Fruit fly (Drosophila melanogaster) whole organism, prepupa: ENCODE measurements around the gene Teh3.

Experiments used
- Blimp-1 ChIP-seq: fragments of 200-800 bp; sonication (Bioruptor generic); optimal IDR thresholded peaks from 3 replicates; lab custom pipeline; 2017; ENCODE audit warnings: missing biosample characterization, missing genetic modification characterization, mild to moderate bottlenecking, moderate library complexity, missing genetic modification reagents
- CG10631 ChIP-seq: fragments of 200-800 bp; sonication (Bioruptor generic); optimal IDR thresholded peaks from 2 replicates; lab custom pipeline; 2016; ENCODE audit warnings: missing biosample characterization, missing genetic modification characterization
- CG10669 ChIP-seq: fragments of 200-800 bp; sonication (Bioruptor generic); optimal IDR thresholded peaks from 3 replicates; lab custom pipeline; 2018; ENCODE audit warnings: missing biosample characterization, mild to moderate bottlenecking, missing genetic modification characterization, moderate library complexity
- CG11294 ChIP-seq: fragments of 200-800 bp; sonication (Bioruptor generic); IDR thresholded peaks from 2 replicates; pipeline ENCODE4 v1.3.6; 2022; ENCODE audit warnings: missing biosample characterization, missing genetic modification characterization
- CG11902 ChIP-seq: fragments of 200-800 bp; sonication (Bioruptor generic); optimal IDR thresholded peaks from 3 replicates; lab custom pipeline; 2016; ENCODE audit warnings: missing biosample characterization, missing genetic modification characterization
- CG34406 ChIP-seq: fragments of 200-800 bp; sonication (Bioruptor generic); optimal IDR thresholded peaks from 3 replicates; lab custom pipeline; 2016; ENCODE audit warnings: missing biosample characterization, missing genetic modification characterization
- CG6163 ChIP-seq: fragments of 200-800 bp; sonication (Bioruptor generic); IDR thresholded peaks from 3 replicates; pipeline ENCODE4 v1.3.6; 2022; ENCODE audit warnings: missing biosample characterization, missing genetic modification characterization
- CG6276 ChIP-seq: fragments of 200-800 bp; sonication (Bioruptor generic); optimal IDR thresholded peaks from 2 replicates; lab custom pipeline; 2017; ENCODE audit warnings: missing biosample characterization, mild to moderate bottlenecking, missing genetic modification characterization
- CG6792 ChIP-seq: fragments of 200-800 bp; sonication (Bioruptor generic); optimal IDR thresholded peaks from 3 replicates; lab custom pipeline; 2016; ENCODE audit warnings: missing biosample characterization, missing genetic modification characterization
- CG6854 ChIP-seq: fragments of 200-800 bp; sonication (Bioruptor generic); optimal IDR thresholded peaks from 2 replicates; lab custom pipeline; 2017; ENCODE audit warnings: missing biosample characterization, mild to moderate bottlenecking, missing genetic modification characterization
- CG8119 ChIP-seq: fragments of 200-800 bp; sonication (Bioruptor generic); IDR thresholded peaks from 3 replicates; pipeline ENCODE4 v1.3.6; 2022; ENCODE audit warnings: missing biosample characterization, missing genetic modification characterization
- CG8632 ChIP-seq: fragments of 200-800 bp; sonication (Bioruptor generic); optimal IDR thresholded peaks from 3 replicates; lab custom pipeline; 2016; ENCODE audit warnings: missing biosample characterization, missing genetic modification characterization
- CG9139 ChIP-seq: fragments of 200-800 bp; sonication (Bioruptor generic); optimal IDR thresholded peaks from 3 replicates; lab custom pipeline; 2017; ENCODE audit warnings: missing biosample characterization, mild to moderate bottlenecking, missing genetic modification characterization
- Eip75B ChIP-seq: fragments of 200-800 bp; sonication (Bioruptor generic); optimal IDR thresholded peaks from 3 replicates; lab custom pipeline; 2016; ENCODE audit warnings: missing biosample characterization, missing genetic modification characterization
- Eip78C ChIP-seq: fragments of 200-800 bp; sonication (Bioruptor generic); peaks from one replicate; lab custom pipeline; 2016; ENCODE audit warnings: missing biosample characterization, missing genetic modification characterization
- Hr4 ChIP-seq: fragments of 200-800 bp; sonication (Bioruptor generic); optimal IDR thresholded peaks from 3 replicates; lab custom pipeline; 2016; ENCODE audit warnings: missing biosample characterization, missing genetic modification characterization
- Met ChIP-seq: fragments of 200-800 bp; sonication (Bioruptor generic); optimal IDR thresholded peaks from 3 replicates; lab custom pipeline; 2016; ENCODE audit warnings: missing biosample characterization, missing genetic modification characterization
- OdsH ChIP-seq: fragments of 200-800 bp; sonication (Bioruptor generic); optimal IDR thresholded peaks from 3 replicates; lab custom pipeline; 2016; ENCODE audit warnings: missing biosample characterization, missing genetic modification characterization
- Smox ChIP-seq: fragments of 200-800 bp; sonication (Bioruptor generic); optimal IDR thresholded peaks from 3 replicates; lab custom pipeline; 2016; ENCODE audit warnings: missing biosample characterization, missing genetic modification characterization
- Sox102F ChIP-seq: fragments of 200-800 bp; sonication (Bioruptor generic); optimal IDR thresholded peaks from 2 replicates; lab custom pipeline; 2016; ENCODE audit warnings: missing biosample characterization, mild to moderate bottlenecking, missing genetic modification characterization
- Sox15 ChIP-seq: fragments of 200-800 bp; sonication (Bioruptor generic); optimal IDR thresholded peaks from 3 replicates; lab custom pipeline; 2016; ENCODE audit warnings: missing biosample characterization, missing genetic modification characterization
- cyc ChIP-seq: fragments of 200-800 bp; sonication (Bioruptor generic); optimal IDR thresholded peaks from 3 replicates; lab custom pipeline; 2016; ENCODE audit warnings: missing biosample characterization, missing genetic modification characterization
- dac ChIP-seq: fragments of 200-800 bp; sonication (Bioruptor generic); optimal IDR thresholded peaks from 2 replicates; lab custom pipeline; 2017; ENCODE audit warnings: missing biosample characterization, mild to moderate bottlenecking, missing genetic modification characterization
- eg ChIP-seq: fragments of 200-800 bp; sonication (Bioruptor generic); IDR thresholded peaks from 3 replicates; pipeline ENCODE4 v1.3.6; 2022; ENCODE audit warnings: missing biosample characterization, missing genetic modification characterization
- fd59A ChIP-seq: fragments of 200-800 bp; sonication (Bioruptor generic); optimal IDR thresholded peaks from 2 replicates; lab custom pipeline; 2017; ENCODE audit warnings: missing biosample characterization, mild to moderate bottlenecking, missing genetic modification characterization, missing genetic modification reagents
- fkh ChIP-seq: fragments of 200-800 bp; sonication (Bioruptor generic); optimal IDR thresholded peaks from 3 replicates; lab custom pipeline; 2017; ENCODE audit warnings: missing biosample characterization, mild to moderate bottlenecking, missing genetic modification characterization, moderate library complexity
- net ChIP-seq: fragments of 200-800 bp; sonication (Bioruptor generic); optimal IDR thresholded peaks from 3 replicates; lab custom pipeline; 2016; ENCODE audit warnings: missing biosample characterization, missing genetic modification characterization
- pdm3 ChIP-seq: fragments of 200-800 bp; sonication (Bioruptor generic); optimal IDR thresholded peaks from 3 replicates; lab custom pipeline; 2016; ENCODE audit warnings: missing biosample characterization, missing genetic modification characterization
- salr ChIP-seq, 2 experiments: fragments of 200-800 bp; sonication (Bioruptor generic); optimal IDR thresholded peaks; 3 replicates each; lab custom pipeline; 2016 to 2018; ENCODE audit warnings: missing biosample characterization in 2 of 2, missing genetic modification characterization in 2 of 2, mild to moderate bottlenecking in 1 of 2
- spab ChIP-seq: fragments of 200-800 bp; sonication (Bioruptor generic); optimal IDR thresholded peaks from 2 replicates; lab custom pipeline; 2017; ENCODE audit warnings: missing biosample characterization, mild to moderate bottlenecking, missing genetic modification characterization, missing genetic modification reagents
- ss ChIP-seq, 2 experiments: fragments of 200-800 bp; sonication (Bioruptor generic); optimal IDR thresholded peaks; 2 replicates in 1 of 2; 3 replicates in 1 of 2; lab custom pipeline; 2017 to 2018; ENCODE audit warnings: mild to moderate bottlenecking in 2 of 2, missing biosample characterization in 2 of 2, missing genetic modification characterization in 2 of 2, moderate library complexity in 1 of 2
- svp ChIP-seq: fragments of 200-800 bp; sonication (Bioruptor generic); peaks from one replicate; lab custom pipeline; 2016; ENCODE audit warnings: missing biosample characterization, missing genetic modification characterization
- vri ChIP-seq: fragments of 200-800 bp; sonication (Bioruptor generic); optimal IDR thresholded peaks from 3 replicates; lab custom pipeline; 2016; ENCODE audit warnings: missing biosample characterization, mild to moderate bottlenecking, missing genetic modification characterization

Teh3 gene

DNA sequence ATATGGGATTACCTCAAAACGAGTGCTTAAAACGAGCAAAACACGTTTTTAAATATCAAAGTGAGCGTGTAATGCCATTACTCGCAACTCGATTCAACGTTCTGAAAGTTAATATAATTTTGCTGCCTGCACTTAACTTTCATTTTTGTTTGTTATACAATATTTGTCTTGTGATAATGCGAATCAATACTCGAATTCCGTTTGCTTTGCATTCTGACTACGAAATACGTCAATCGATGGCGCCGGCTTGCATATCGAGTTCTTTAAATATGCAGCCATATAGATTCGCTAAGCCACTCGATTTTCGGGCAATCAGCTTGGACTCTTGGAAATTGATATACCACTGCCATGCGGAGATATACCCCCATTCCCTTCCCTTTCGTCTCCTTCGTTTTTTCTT, 36.2 kb upstream of the Teh3 start:
- no peak for TF ChIP-seq Hr4
- TF ChIP-seq Sox102F (GFP tag; lab: Kevin White, UChicago), result peak; percentile 16
- peak; percentile 41 for TF ChIP-seq Blimp-1 (GFP tag; lab: Kevin White, UChicago)
- no peak for TF ChIP-seq CG10669
- no peak for TF ChIP-seq CG11294
- TF ChIP-seq vri, result peak; percentile 77
- TF ChIP-seq CG6854 (GFP tag; lab: Kevin White, UChicago), result no peak

DNA sequence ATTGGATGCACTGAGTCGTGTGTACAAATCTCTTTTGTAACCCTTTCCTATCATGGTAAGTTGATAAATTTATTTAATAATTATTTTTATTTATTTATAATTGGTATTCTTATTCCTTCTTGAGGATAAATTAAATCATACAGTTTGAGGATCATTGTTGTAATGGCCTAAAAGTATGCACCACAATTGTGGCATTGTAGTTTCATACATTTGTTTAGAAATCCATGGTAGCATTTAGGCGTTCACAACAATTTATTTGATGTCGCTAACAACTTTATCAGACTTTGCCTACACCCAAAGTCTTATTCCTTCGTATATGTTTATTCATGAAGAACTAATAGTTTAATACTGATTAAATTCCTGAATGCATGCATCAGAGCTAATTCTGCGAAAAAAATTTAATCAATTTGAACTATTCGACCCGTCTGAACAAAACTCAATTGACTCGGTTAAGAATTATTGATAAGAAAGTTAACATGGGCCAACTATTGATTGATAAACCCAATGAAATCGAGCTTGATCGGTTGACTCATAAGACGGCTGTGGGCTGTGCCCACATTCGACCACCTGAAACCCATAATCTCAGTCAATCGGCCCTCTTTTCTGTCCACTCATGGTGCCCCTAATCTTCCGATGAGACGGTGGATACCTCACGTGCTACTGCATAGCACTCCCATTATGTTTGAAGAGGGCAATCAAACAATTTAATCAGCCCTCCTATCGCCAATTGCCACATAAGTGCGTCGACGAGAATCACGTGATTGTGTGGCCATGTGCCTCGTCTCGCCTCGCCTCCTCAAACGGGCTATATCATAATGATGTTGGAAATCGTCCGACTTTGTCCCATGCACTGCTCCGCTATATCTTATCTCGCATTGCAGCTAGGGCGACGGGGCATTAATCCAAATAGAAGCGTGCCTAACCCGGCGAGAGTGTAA, 35.1 kb upstream of the Teh3 start:
- TF ChIP-seq Eip75B (GFP tag; lab: Kevin White, UChicago) (no peak), Eip78C (GFP tag; lab: Kevin White, UChicago) (peak; percentile 48), ss (GFP tag; optimal IDR thresholded peaks at IDR 0.05; lab: Kevin White, UChicago) (no peak), svp (GFP tag; lab: Kevin White, UChicago) (peak; percentile 70), CG34406 (GFP tag; lab: Kevin White, UChicago) (no peak), OdsH (GFP tag; lab: Kevin White, UChicago) (no peak), CG10669 (no peak), CG6792 (GFP tag; lab: Kevin White, UChicago) (no peak), cyc (no peak), CG8632 (GFP tag; lab: Kevin White, UChicago) (no peak), CG9139 (GFP tag; lab: Kevin White, UChicago) (no peak), eg (GFP tag; lab: Robert Waterston, UW) (peak; percentile 42; the same call in 1 of the 3 replicates), Blimp-1 (GFP tag; lab: Kevin White, UChicago) (no peak), CG6163 (GFP tag; lab: Robert Waterston, UW) (peak; percentile 62), salr (GFP tag; optimal IDR thresholded peaks at IDR 0.05; lab: Kevin White, UChicago) (no peak), fkh (GFP tag; lab: Kevin White, UChicago) (peak; percentile 63), CG6276 (GFP tag; lab: Kevin White, UChicago) (peak; percentile 1), Met (GFP tag; lab: Kevin White, UChicago) (no peak), Sox15 (GFP tag; lab: Kevin White, UChicago) (no peak), CG10631 (no peak), pdm3 (no peak), dac (GFP tag; lab: Kevin White, UChicago) (no peak), fd59A (GFP tag; lab: Kevin White, UChicago) (no peak), Hr4 (no peak)

DNA sequence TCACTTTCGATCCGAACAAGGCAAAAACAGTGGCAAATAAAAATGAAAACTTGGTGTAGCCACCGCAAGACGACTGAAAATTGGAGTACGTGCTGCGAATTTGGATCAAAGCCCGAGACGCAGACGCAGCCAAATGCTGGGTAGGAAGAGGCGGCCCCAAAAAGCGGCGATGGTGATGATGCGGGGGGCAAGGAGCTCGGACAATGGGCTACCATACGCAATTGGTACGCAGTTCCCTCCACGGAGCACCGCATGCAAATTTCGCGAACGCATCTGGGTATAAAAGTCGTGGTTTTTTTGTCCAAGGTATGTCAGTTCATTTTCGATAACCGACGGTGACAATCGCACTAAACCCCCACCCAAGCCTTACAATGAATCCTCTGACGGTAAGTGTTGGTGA, 30.6 kb upstream of the Teh3 start, which contains the start of gene Cpr64Ad:
Gene Cpr64Ad (plus strand): TSS at position 301 of the 400 bp plus-strand sequence.
- TF ChIP-seq spab (GFP tag; lab: Kevin White, UChicago) (no peak), CG11902 (GFP tag; lab: Kevin White, UChicago) (no peak), CG8119 (GFP tag; lab: Robert Waterston, UW) (no peak), CG6163 (GFP tag; lab: Robert Waterston, UW) (0 out of 3 replicates have a peak, but pooled peaks have one; percentile 10)

DNA sequence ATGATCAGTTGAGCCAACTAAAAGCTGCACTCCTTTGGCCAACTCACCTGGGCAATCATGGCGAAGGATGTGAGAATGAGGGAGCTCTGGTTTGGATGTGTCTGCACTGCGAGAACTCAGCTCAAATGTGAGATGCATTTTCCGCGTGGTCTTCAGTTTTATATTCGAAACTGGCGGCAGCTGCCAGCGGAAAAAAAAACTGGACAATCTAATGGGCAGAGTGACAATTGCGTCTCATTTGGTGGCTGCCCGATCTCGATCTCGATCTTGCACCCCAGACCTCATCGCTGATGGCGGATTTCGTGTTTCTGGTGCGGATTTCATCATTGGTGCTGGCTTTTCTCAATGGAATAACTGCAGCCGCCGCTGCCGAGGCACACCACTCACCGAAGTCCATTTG, 28.4 kb upstream of the Teh3 start, which contains the start of gene Cpr64Ac:
Gene Cpr64Ac (minus strand): TSS at position 101 of the 400 bp plus-strand sequence.
- TF ChIP-seq Smox (GFP tag; lab: Kevin White, UChicago) (no peak), net (GFP tag; lab: Kevin White, UChicago) (no peak)
